Worm (Caenorhabditis elegans): ENCODE data around the gene pdhk-2.

ce11 chrIII:8744765-8745164 is 3.6 kb upstream of the pdhk-2 start:
- no peak for TF ChIP-seq unc-39 (tag; optimal IDR thresholded peaks at IDR 0.05)
- no peak for TF ChIP-seq pha-4 (tag; optimal IDR thresholded peaks at IDR 0.05)

Data from whole organism, L3 larva.